Fruit fly (Drosophila melanogaster) whole organism, prepupa: ENCODE measurements around the gene U4-U6-60K.

Experiments used
- CG16779 ChIP-seq: fragments of 200-800 bp; sonication (Bioruptor generic); optimal IDR thresholded peaks from 3 replicates; lab custom pipeline; 2017; ENCODE audit warnings: missing biosample characterization, mild to moderate bottlenecking, missing genetic modification characterization
- CG7368 ChIP-seq: fragments of 200-800 bp; sonication (Bioruptor generic); optimal IDR thresholded peaks from 3 replicates; lab custom pipeline; 2016; ENCODE audit warnings: missing biosample characterization, missing genetic modification characterization

DNA sequence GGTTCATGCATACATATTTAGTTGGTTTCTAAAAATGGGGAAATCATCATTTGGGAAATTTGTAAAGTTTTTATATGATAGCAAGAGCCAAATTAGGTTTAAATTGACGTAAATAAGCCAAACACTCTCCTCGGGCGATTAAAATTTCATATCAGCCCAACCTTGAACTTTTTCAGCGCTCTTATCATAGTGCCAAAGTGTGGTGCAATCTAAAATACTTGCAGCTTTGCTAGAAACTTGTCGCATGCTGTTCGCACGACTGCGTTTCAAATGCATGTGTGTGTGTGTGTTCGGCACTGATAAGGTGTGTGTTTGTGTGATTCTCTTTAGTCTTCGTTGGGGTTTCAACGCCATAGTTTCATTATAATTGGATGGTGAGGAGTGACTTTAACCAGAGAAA is 6.9 kb downstream of the U4-U6-60K start:
- TF ChIP-seq CG16779 (tag; lab: Kevin White, UChicago) (no peak), CG7368 (GFP tag; lab: Kevin White, UChicago) (no peak)
